Fruit fly (Drosophila melanogaster): ENCODE data around the gene CG18132.

DNA sequence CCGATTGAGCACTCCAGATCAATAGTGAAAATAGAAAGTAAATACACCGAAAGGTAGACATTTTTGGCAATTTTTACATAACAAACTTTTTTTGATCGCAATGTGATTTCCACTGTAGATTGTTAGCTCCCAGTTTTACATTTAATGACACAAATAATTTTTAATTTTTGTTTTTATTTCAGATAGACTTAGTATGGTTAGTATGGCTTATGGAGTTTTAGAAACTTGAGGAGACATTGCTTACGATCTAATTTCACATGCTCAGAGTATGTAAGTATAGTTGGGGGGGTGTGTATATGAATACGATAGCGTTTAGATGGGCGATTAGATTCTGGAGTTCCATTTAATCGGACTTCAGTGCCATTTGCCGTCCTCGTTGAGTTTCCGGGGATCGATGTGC lies at the start of gene CG18132:
- TF ChIP-seq CG14711 (tag; optimal IDR thresholded peaks at IDR 0.05) (no peak), cnc (optimal IDR thresholded peaks at IDR 0.05) (no peak)
